Worm (Caenorhabditis elegans) whole organism, L4 larva: ENCODE measurements around the gene srw-41.
"Not testable (repeated sequence)": the region's sequence is repeated elsewhere in the genome, so short reads cannot be mapped to it uniquely, and the experiment has no call there.

Source experiments
- T20F7.1 ChIP-seq: fragments of 200-800 bp; sonication (Bioruptor generic); optimal IDR thresholded peaks from 2 replicates; lab custom pipeline; 2018; ENCODE audit warnings: mild to moderate bottlenecking, missing genetic modification characterization, missing compliant biosample characterization
- ama-1 ChIP-seq: fragments of 150-350 bp; optimal IDR thresholded peaks from 2 replicates; lab custom pipeline; 2014; ENCODE audit warnings: inconsistent platforms, mixed read lengths
- dve-1 ChIP-seq: sonication (generic microtip); optimal IDR thresholded peaks from 2 replicates; lab custom pipeline; 2017; ENCODE audit warnings: antibody characterized with exemption, mild to moderate bottlenecking, missing genetic modification characterization, missing compliant biosample characterization; ENCODE audit not compliant: insufficient read depth
- fkh-10 ChIP-seq: fragments of 150-350 bp; optimal IDR thresholded peaks from 2 replicates; lab custom pipeline; 2014; ENCODE audit warnings: missing biosample characterization, missing genetic modification reagents, missing genetic modification characterization
- fos-1 ChIP-seq: fragments of 150-350 bp; optimal IDR thresholded peaks from 2 replicates; lab custom pipeline; 2014; ENCODE audit warnings: missing biosample characterization, missing genetic modification characterization
- lsy-2 ChIP-seq, 2 experiments: fragments of 150-350 bp in 1 of 2; sonication (generic microtip) in 1 of 2; optimal IDR thresholded peaks; 2 replicates each; lab custom pipeline; 2014 to 2017; ENCODE audit warnings: missing biosample characterization in 2 of 2, missing genetic modification characterization in 2 of 2
- nhr-25 ChIP-seq: sonication (generic microtip); optimal IDR thresholded peaks from 2 replicates; lab custom pipeline; 2017; ENCODE audit warnings: missing genetic modification characterization, mild to moderate bottlenecking, missing compliant biosample characterization, antibody characterized with exemption, moderate library complexity, borderline replicate concordance; ENCODE audit not compliant: insufficient read depth
- nhr-76 ChIP-seq: fragments of 150-350 bp; optimal IDR thresholded peaks from 2 replicates; lab custom pipeline; 2014; ENCODE audit warnings: missing biosample characterization, missing genetic modification characterization
- nhr-77 ChIP-seq: fragments of 150-350 bp; optimal IDR thresholded peaks from 2 replicates; lab custom pipeline; 2014; ENCODE audit warnings: missing biosample characterization, missing genetic modification characterization
- unc-130 ChIP-seq: sonication (generic microtip); optimal IDR thresholded peaks from 2 replicates; lab custom pipeline; 2016; ENCODE audit warnings: missing genetic modification reagents, missing genetic modification characterization, missing compliant biosample characterization
- unc-62 ChIP-seq, 3 experiments: fragments of 150-350 bp in 1 of 3; sonication (generic microtip); optimal IDR thresholded peaks in 2 of 3; peaks in 1 of 3; 1 replicate in 1 of 3; 2 replicates in 2 of 3; lab custom pipeline; 2014 to 2017; ENCODE audit warnings: missing biosample characterization in 3 of 3, missing genetic modification characterization in 3 of 3, missing genetic modification reagents in 3 of 3, missing genotype in 1 of 3
- zfp-2 ChIP-seq: sonication (generic microtip); optimal IDR thresholded peaks from 2 replicates; lab custom pipeline; 2016; ENCODE audit warnings: mild to moderate bottlenecking, missing genetic modification characterization, missing compliant biosample characterization

ce11 chrV:16649200-16649599 is 48.1 kb upstream of the srw-41 start, which contains the start of gene W06G6.11:
- TF ChIP-seq T20F7.1 (GFP tag; lab: Kevin White, UChicago); ama-1 (lab: Kevin White, UChicago); lsy-2 (tag; optimal IDR thresholded peaks at IDR 0.05; lab: Kevin White, UChicago); zfp-2 (tag; lab: Kevin White, UChicago); nhr-77 (tag; lab: Kevin White, UChicago); fkh-10; fos-1 (tag; lab: Kevin White, UChicago); nhr-25 (tag; lab: Kevin White, UChicago); dve-1 (tag; lab: Kevin White, UChicago); nhr-76 (tag; lab: Kevin White, UChicago); unc-62 (GFP tag; optimal IDR thresholded peaks at IDR 0.05 in 1 of 2; lab: Kevin White, UChicago); unc-62 (tag; optimal IDR thresholded peaks at IDR 0.05; lab: Kevin White, UChicago); unc-130 (GFP tag; lab: Kevin White, UChicago): not testable (repeated sequence)
